Worm (Caenorhabditis elegans) whole organism, young adult: ENCODE results near the gene ttn-1.

Source experiments
- F33H1.4 ChIP-seq: fragments of 200-800 bp; sonication (Bioruptor generic); IDR thresholded peaks from 2 replicates; pipeline ENCODE4 v1.3.6; 2022; ENCODE audit warnings: missing genetic modification reagents, missing genetic modification characterization, missing compliant biosample characterization
- dpff-1 ChIP-seq: sonication (generic microtip); optimal IDR thresholded peaks from 2 replicates; lab custom pipeline; 2017; ENCODE audit warnings: mild to moderate bottlenecking, missing genetic modification characterization, missing compliant biosample characterization
- egl-18 ChIP-seq: fragments of 200-800 bp; sonication (Bioruptor generic); IDR thresholded peaks from 2 replicates; pipeline ENCODE4 v1.3.6; 2022; ENCODE audit warnings: missing genetic modification reagents, missing genetic modification characterization, missing compliant biosample characterization
- hmg-20 ChIP-seq: fragments of 200-800 bp; sonication (Bioruptor generic); IDR thresholded peaks from 2 replicates; pipeline ENCODE4 v1.3.6; 2022; ENCODE audit warnings: missing genetic modification reagents, missing genetic modification characterization, missing compliant biosample characterization
- pha-4 ChIP-seq: fragments of 150-350 bp; sonication (generic microtip); optimal IDR thresholded peaks from 2 replicates; lab custom pipeline; 2014; ENCODE audit warnings: missing biosample characterization, missing genetic modification reagents, missing genetic modification characterization

- TF ChIP-seq dpff-1 (no peak), hmg-20 (GFP tag; lab: Robert Waterston, UW) (no peak), egl-18 (no peak), pha-4 (tag; lab: Kevin White, UChicago) (no peak), F33H1.4 (GFP tag; lab: Robert Waterston, UW) (no peak)
These were observed 30.5 kb upstream of the ttn-1 start for ce11 chrV:6232886-6233285.
